Fruit fly (Drosophila melanogaster): ENCODE measurements around the gene Pex3.

DNA sequence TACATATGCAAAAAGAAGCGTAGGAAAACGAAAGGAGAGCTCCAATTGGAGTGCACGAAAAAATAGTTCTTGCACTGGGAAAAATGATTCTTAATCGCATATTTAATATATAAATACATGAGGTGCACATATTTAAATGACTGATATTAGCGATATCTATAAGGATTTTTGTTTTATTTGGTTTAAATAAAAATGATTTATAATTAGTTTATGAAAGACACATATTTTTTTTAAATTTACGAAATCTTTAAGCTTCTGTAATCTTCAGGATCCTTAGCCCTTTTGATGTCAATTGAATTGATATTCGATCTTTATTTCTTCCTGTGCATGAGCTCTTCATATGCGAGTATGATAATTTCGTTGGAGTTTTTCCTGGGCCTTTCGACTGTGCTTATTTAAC lies 43.6 kb downstream of the Pex3 start:
- TF ChIP-seq CG14711 (tag; optimal IDR thresholded peaks at IDR 0.05): no peak
- TF ChIP-seq bab1 (GFP tag; optimal IDR thresholded peaks at IDR 0.05): no peak
- TF ChIP-seq Crg-1 (GFP tag; optimal IDR thresholded peaks at IDR 0.05): no peak
- TF ChIP-seq cic (GFP tag; optimal IDR thresholded peaks at IDR 0.05): no peak
- no peak for TF ChIP-seq Mnt (GFP tag; optimal IDR thresholded peaks at IDR 0.05)
